5 fruit fly cellular contexts compared by ENCODE assay signal in the genomic region with DNA sequence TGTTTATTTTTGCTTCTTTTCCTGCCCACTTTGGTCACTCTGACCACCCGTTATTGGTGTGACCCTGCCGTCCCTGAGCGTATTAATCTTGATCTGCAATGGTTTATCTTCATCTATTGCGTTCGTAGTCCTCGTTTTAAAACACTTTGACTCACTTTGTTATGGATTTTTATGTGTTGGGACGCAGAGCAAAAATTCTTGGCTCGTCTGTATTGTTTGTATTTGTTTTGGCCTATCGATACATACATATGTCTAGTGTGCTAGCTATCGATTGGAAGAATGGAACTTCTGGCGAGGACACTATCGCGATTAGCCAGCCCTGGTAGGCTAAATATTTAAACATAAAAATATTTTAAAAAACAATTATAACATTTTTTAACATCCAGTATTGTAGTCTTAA.
TF ChIP-seq lines count a peak whose summit lies in the region.

A gene (minus strand): TSS at position 266 of the 400 bp plus-strand sequence.

- no peak for TF ChIP-seq CTCF in whole organism, embryonic (GFP tag; optimal IDR thresholded peaks at IDR 0.05; lab: Kevin White, UChicago)

TF ChIP-seq in whole organism, adult, 20 proteins besides CTCF, POLR2A, EP300 and RAD21 (continues in another document):
- TF ChIP-seq kay (GFP tag; lab: Kevin White, UChicago; ENCODE audit: borderline replicate concordance) (no peak), Clk (GFP tag; optimal IDR thresholded peaks at IDR 0.05; lab: Kevin White, UChicago) (no peak), cnc (optimal IDR thresholded peaks at IDR 0.05; lab: Kevin White, UChicago) (no peak), CG7101 (tag; optimal IDR thresholded peaks at IDR 0.05; lab: Kevin White, UChicago) (peak; percentile 62), Crg-1 (GFP tag; optimal IDR thresholded peaks at IDR 0.05; lab: Kevin White, UChicago) (no peak), CG5204 (GFP tag; optimal IDR thresholded peaks at IDR 0.05; lab: Kevin White, UChicago) (no peak), toe (GFP tag; optimal IDR thresholded peaks at IDR 0.05; lab: Kevin White, UChicago) (peak; percentile 25), CG7045 (GFP tag; optimal IDR thresholded peaks at IDR 0.05; lab: Kevin White, UChicago) (peak; percentile 7), CG12768 (GFP tag; optimal IDR thresholded peaks at IDR 0.05; lab: Kevin White, UChicago) (no peak), CG14711 (tag; optimal IDR thresholded peaks at IDR 0.05; lab: Kevin White, UChicago) (peak; percentile 31), pad (GFP tag; optimal IDR thresholded peaks at IDR 0.05; lab: Kevin White, UChicago) (peak; percentile 15), bab1 (GFP tag; optimal IDR thresholded peaks at IDR 0.05; lab: Kevin White, UChicago) (peak; percentile 40), cic (GFP tag; optimal IDR thresholded peaks at IDR 0.05; lab: Kevin White, UChicago) (peak; percentile 34), Hr96 (GFP tag; optimal IDR thresholded peaks at IDR 0.05; lab: Kevin White, UChicago) (no peak), CG33017 (tag; optimal IDR thresholded peaks at IDR 0.05; lab: Kevin White, UChicago) (no peak), CG11617 (GFP tag; optimal IDR thresholded peaks at IDR 0.05; lab: Kevin White, UChicago) (peak; percentile 33), CG1620 (GFP tag; optimal IDR thresholded peaks at IDR 0.05; lab: Kevin White, UChicago) (peak; percentile 17)

TF ChIP-seq in whole organism, embryonic, 481 proteins besides CTCF, POLR2A, EP300 and RAD21 (continues in another document):
- TF ChIP-seq croc (GFP tag; conservative IDR thresholded peaks at IDR 0.05; lab: Robert Waterston, UW) (no peak), MBD-R2 (GFP tag; IDR thresholded peaks at IDR 0.05; lab: Robert Waterston, UW) (peak; percentile 76), dimm (GFP tag; IDR thresholded peaks at IDR 0.05; lab: Robert Waterston, UW) (no peak), gcm2 (GFP tag; optimal IDR thresholded peaks at IDR 0.05; lab: Kevin White, UChicago) (no peak), CG1832 (GFP tag; optimal IDR thresholded peaks at IDR 0.05; lab: Kevin White, UChicago) (no peak), CG4404 (GFP tag; IDR thresholded peaks at IDR 0.05; lab: Robert Waterston, UW) (no peak), sqz (GFP tag; optimal IDR thresholded peaks at IDR 0.05; lab: Kevin White, UChicago) (no peak), CG10366 (GFP tag; IDR thresholded peaks at IDR 0.05; lab: Robert Waterston, UW) (no peak; the same call in 1 of the 2 replicates), ssp (GFP tag; IDR thresholded peaks at IDR 0.05; lab: Robert Waterston, UW) (no peak), ash1 (GFP tag; optimal IDR thresholded peaks at IDR 0.05; lab: Kevin White, UChicago) (no peak), gfzf (GFP tag; optimal IDR thresholded peaks at IDR 0.05; lab: Kevin White, UChicago) (peak; percentile 72), Neu2 (GFP tag; optimal IDR thresholded peaks at IDR 0.05; lab: Kevin White, UChicago; ENCODE audit: borderline replicate concordance) (no peak), stc (GFP tag; IDR thresholded peaks at IDR 0.05; lab: Robert Waterston, UW) (no peak), Sox102F (GFP tag; optimal IDR thresholded peaks at IDR 0.05; lab: Kevin White, UChicago) (no peak), CG6272 (GFP tag; IDR thresholded peaks at IDR 0.05; lab: Robert Waterston, UW) (no peak), E2f2 (GFP tag; IDR thresholded peaks at IDR 0.05; lab: Robert Waterston, UW) (peak; percentile 59), sens (GFP tag; lab: Kevin White, UChicago) (peak; percentile 67), kah (GFP tag; optimal IDR thresholded peaks at IDR 0.05; lab: Kevin White, UChicago) (no peak), Atf-2 (GFP tag; optimal IDR thresholded peaks at IDR 0.05; lab: Kevin White, UChicago) (no peak)

TF ChIP-seq in whole organism, prepupa, 60 proteins besides CTCF, POLR2A, EP300 and RAD21:
- TF ChIP-seq Sox14 (GFP tag; optimal IDR thresholded peaks at IDR 0.05; lab: Kevin White, UChicago), result peak; percentile 11
- no peak for TF ChIP-seq Sox102F (GFP tag; optimal IDR thresholded peaks at IDR 0.05; lab: Kevin White, UChicago)
- TF ChIP-seq CG3032 (tag; optimal IDR thresholded peaks at IDR 0.05; lab: Kevin White, UChicago), result no peak
- peak; percentile 12 for TF ChIP-seq lz (GFP tag; optimal IDR thresholded peaks at IDR 0.05; lab: Kevin White, UChicago)
- TF ChIP-seq CG10631 (GFP tag; optimal IDR thresholded peaks at IDR 0.05; lab: Kevin White, UChicago), result peak; percentile 26
- TF ChIP-seq CG11902 (GFP tag; optimal IDR thresholded peaks at IDR 0.05; lab: Kevin White, UChicago), result no peak
- TF ChIP-seq svp (GFP tag; lab: Kevin White, UChicago), result peak; percentile 65
- peak; percentile 99 for TF ChIP-seq fkh (GFP tag; optimal IDR thresholded peaks at IDR 0.05; lab: Kevin White, UChicago)

TF ChIP-seq in whole organism, pupa, 21 proteins besides CTCF, POLR2A, EP300 and RAD21:
- no peak for TF ChIP-seq CG4496 (GFP tag; IDR thresholded peaks at IDR 0.05; lab: Robert Waterston, UW)
- TF ChIP-seq CG8159 (tag; optimal IDR thresholded peaks at IDR 0.05; lab: Kevin White, UChicago), result peak; percentile 16
- no peak for TF ChIP-seq Snoo (tag; optimal IDR thresholded peaks at IDR 0.05; lab: Kevin White, UChicago)
- TF ChIP-seq CG9948 (tag; optimal IDR thresholded peaks at IDR 0.05; lab: Kevin White, UChicago), result no peak
- TF ChIP-seq Ets98B (GFP tag; IDR thresholded peaks at IDR 0.05; lab: Robert Waterston, UW), result no peak
- peak; percentile 2 for TF ChIP-seq CG15710 (tag; optimal IDR thresholded peaks at IDR 0.05; lab: Kevin White, UChicago)
- no peak for TF ChIP-seq gl (tag; optimal IDR thresholded peaks at IDR 0.05; lab: Kevin White, UChicago)
- TF ChIP-seq Pif1B (GFP tag; optimal IDR thresholded peaks at IDR 0.05; lab: Kevin White, UChicago), result no peak
- no peak for TF ChIP-seq CG10348 (GFP tag; IDR thresholded peaks at IDR 0.05; lab: Robert Waterston, UW)
- TF ChIP-seq EcR (GFP tag; optimal IDR thresholded peaks at IDR 0.05; lab: Kevin White, UChicago), result no peak
- no peak for TF ChIP-seq CG34367 (tag; optimal IDR thresholded peaks at IDR 0.05; lab: Kevin White, UChicago)
- TF ChIP-seq fd96Ca (GFP tag; IDR thresholded peaks at IDR 0.05; lab: Robert Waterston, UW), result no peak; the same call in 2 of the 3 replicates
- no peak for TF ChIP-seq rn (GFP tag; IDR thresholded peaks at IDR 0.05; lab: Robert Waterston, UW)
- no peak for TF ChIP-seq CG12605 (GFP tag; IDR thresholded peaks at IDR 0.05; lab: Robert Waterston, UW)
- no peak for TF ChIP-seq Pif1A (GFP tag; optimal IDR thresholded peaks at IDR 0.05; lab: Kevin White, UChicago)
- no peak for TF ChIP-seq CG32121 (GFP tag; IDR thresholded peaks at IDR 0.05; lab: Robert Waterston, UW)
- TF ChIP-seq CG8301 (tag; optimal IDR thresholded peaks at IDR 0.05; lab: Kevin White, UChicago), result no peak
- peak; percentile 19 for TF ChIP-seq D1 (tag; optimal IDR thresholded peaks at IDR 0.05; lab: Kevin White, UChicago)
- no peak for TF ChIP-seq CG17806 (tag; optimal IDR thresholded peaks at IDR 0.05; lab: Kevin White, UChicago)
- TF ChIP-seq CG13204 (GFP tag; optimal IDR thresholded peaks at IDR 0.05; lab: Kevin White, UChicago), result no peak
- TF ChIP-seq CG14655 (GFP tag; optimal IDR thresholded peaks at IDR 0.05; lab: Kevin White, UChicago), result no peak
TF ChIP-seq in whole organism, pupa: peak in this region for 3.

TF ChIP-seq in whole organism, wandering third instar larva, 38 proteins besides CTCF, POLR2A, EP300 and RAD21 (continues in another document):
- TF ChIP-seq psq (GFP tag; optimal IDR thresholded peaks at IDR 0.05; lab: Kevin White, UChicago) (peak; percentile 10), usp (GFP tag; optimal IDR thresholded peaks at IDR 0.05; lab: Kevin White, UChicago) (no peak), Jra (GFP tag; optimal IDR thresholded peaks at IDR 0.05; lab: Kevin White, UChicago) (peak; percentile 29), dmrt93B (GFP tag; optimal IDR thresholded peaks at IDR 0.05; lab: Kevin White, UChicago) (no peak), Myc (optimal IDR thresholded peaks at IDR 0.05; lab: Kevin White, UChicago) (no peak), Dfd (GFP tag; optimal IDR thresholded peaks at IDR 0.05; lab: Kevin White, UChicago) (no peak), fru (GFP tag; optimal IDR thresholded peaks at IDR 0.05; lab: Kevin White, UChicago) (no peak), N (GFP tag; optimal IDR thresholded peaks at IDR 0.05; lab: Kevin White, UChicago) (no peak), Mio (GFP tag; optimal IDR thresholded peaks at IDR 0.05; lab: Kevin White, UChicago) (no peak), dsf (GFP tag; optimal IDR thresholded peaks at IDR 0.05; lab: Kevin White, UChicago; ENCODE audit: borderline replicate concordance) (peak; percentile 30), dl (GFP tag; optimal IDR thresholded peaks at IDR 0.05; lab: Kevin White, UChicago; ENCODE audit: insufficient read depth in 1 of 2, partially characterized antibody in 2 of 2) (no peak), br (GFP tag; optimal IDR thresholded peaks at IDR 0.05; lab: Kevin White, UChicago) (no peak), lola (GFP tag; optimal IDR thresholded peaks at IDR 0.05; lab: Kevin White, UChicago) (no peak), Vsx2 (GFP tag; optimal IDR thresholded peaks at IDR 0.05; lab: Kevin White, UChicago; ENCODE audit: partially characterized antibody) (no peak), sv (GFP tag; optimal IDR thresholded peaks at IDR 0.05; lab: Kevin White, UChicago) (no peak), h (GFP tag; optimal IDR thresholded peaks at IDR 0.05; lab: Kevin White, UChicago) (peak; percentile 59), sage (GFP tag; optimal IDR thresholded peaks at IDR 0.05; lab: Kevin White, UChicago) (no peak), Hr78 (GFP tag; optimal IDR thresholded peaks at IDR 0.05; lab: Kevin White, UChicago) (no peak), Hr83 (GFP tag; optimal IDR thresholded peaks at IDR 0.05; lab: Kevin White, UChicago; ENCODE audit: poor library complexity, severe bottlenecking) (peak; percentile 41), brk (GFP tag; optimal IDR thresholded peaks at IDR 0.05; lab: Kevin White, UChicago) (no peak), ey (GFP tag; optimal IDR thresholded peaks at IDR 0.05; lab: Kevin White, UChicago) (peak; percentile 6), foxo (GFP tag; optimal IDR thresholded peaks at IDR 0.05; lab: Kevin White, UChicago) (peak in 1 of 2 experiments; percentile 10), rgr (GFP tag; optimal IDR thresholded peaks at IDR 0.05; lab: Kevin White, UChicago) (peak; percentile 39), jim (GFP tag; optimal IDR thresholded peaks at IDR 0.05; lab: Kevin White, UChicago) (no peak), pan (optimal IDR thresholded peaks at IDR 0.05; lab: Kevin White, UChicago) (no peak), tai (GFP tag; optimal IDR thresholded peaks at IDR 0.05; lab: Kevin White, UChicago) (no peak), OdsH (GFP tag; optimal IDR thresholded peaks at IDR 0.05; lab: Kevin White, UChicago) (no peak), CG9705 (GFP tag; optimal IDR thresholded peaks at IDR 0.05; lab: Kevin White, UChicago) (peak; percentile 23), woc (GFP tag; optimal IDR thresholded peaks at IDR 0.05; lab: Kevin White, UChicago) (peak; percentile 55), CrebA (GFP tag; optimal IDR thresholded peaks at IDR 0.05; lab: Kevin White, UChicago; ENCODE audit: borderline replicate concordance) (no peak), GATAd (GFP tag; optimal IDR thresholded peaks at IDR 0.05; lab: Kevin White, UChicago) (no peak)
